Worm (Caenorhabditis elegans): ENCODE results near the gene F53C3.4.

DNA sequence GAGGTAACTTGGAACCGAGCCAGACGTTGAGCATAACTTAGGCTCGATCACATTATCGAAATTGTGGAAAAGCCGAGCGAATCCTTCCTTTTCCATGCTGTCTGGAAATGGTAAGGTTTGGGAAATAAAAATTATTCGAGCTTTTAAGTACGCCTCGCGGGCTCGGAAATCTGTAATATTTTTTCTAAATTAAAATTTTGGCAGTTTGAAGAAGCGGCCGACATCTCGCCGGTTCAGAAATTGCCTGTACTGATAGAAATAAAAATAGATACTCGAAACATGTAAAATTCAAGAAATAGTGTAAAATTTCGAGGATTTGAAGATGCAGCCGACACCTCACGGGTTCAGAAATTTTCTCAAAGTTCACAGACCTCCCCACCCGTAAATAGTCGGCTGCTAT is 9.5 kb downstream of the F53C3.4 start, which contains the start of gene bcmo-2:
- TF ChIP-seq F10E7.11 (tag; optimal IDR thresholded peaks at IDR 0.05) (no peak), hrde-1 (tag; optimal IDR thresholded peaks at IDR 0.05; ENCODE audit: borderline replicate concordance) (no peak), hsf-1 (GFP tag; IDR thresholded peaks at IDR 0.05) (no peak), fkh-3 (tag; optimal IDR thresholded peaks at IDR 0.05) (no peak), ZK185.1 (tag; optimal IDR thresholded peaks at IDR 0.05; ENCODE audit: poor library complexity, severe bottlenecking) (no peak), nfya-2 (GFP tag; IDR thresholded peaks at IDR 0.05) (no peak), lin-35 (GFP tag; optimal IDR thresholded peaks at IDR 0.05) (no peak), cebp-2 (GFP tag; IDR thresholded peaks at IDR 0.05) (no peak), B0261.1 (tag; optimal IDR thresholded peaks at IDR 0.05) (no peak), nhr-120 (GFP tag; IDR thresholded peaks at IDR 0.05) (no peak), Y53G8AR.9 (GFP tag; conservative IDR thresholded peaks at IDR 0.05) (no peak), lin-54 (GFP tag; optimal IDR thresholded peaks at IDR 0.05) (no peak), ztf-3 (GFP tag; optimal IDR thresholded peaks at IDR 0.05) (no peak)

Data from whole organism, young adult.